Fruit fly (Drosophila melanogaster): Measurements from ENCODE around the gene CG13994.

CG13994 gene

dm6 chr2L:6084694-6085093 is 21.9 kb downstream of the CG13994 start:
- TF ChIP-seq h (GFP tag; optimal IDR thresholded peaks at IDR 0.05) (peak; percentile 9), Dfd (GFP tag; optimal IDR thresholded peaks at IDR 0.05) (no peak), Hr78 (GFP tag; optimal IDR thresholded peaks at IDR 0.05) (no peak), HLH106 (tag; optimal IDR thresholded peaks at IDR 0.05) (no peak), psq (GFP tag; optimal IDR thresholded peaks at IDR 0.05) (no peak), CrebA (GFP tag; optimal IDR thresholded peaks at IDR 0.05; ENCODE audit: borderline replicate concordance) (no peak), Mio (GFP tag; optimal IDR thresholded peaks at IDR 0.05) (no peak), ey (GFP tag; optimal IDR thresholded peaks at IDR 0.05) (no peak), Jra (GFP tag; optimal IDR thresholded peaks at IDR 0.05) (no peak), Hr83 (GFP tag; optimal IDR thresholded peaks at IDR 0.05; ENCODE audit: poor library complexity, severe bottlenecking) (peak; percentile 3), woc (GFP tag; optimal IDR thresholded peaks at IDR 0.05) (no peak), Rel (GFP tag; optimal IDR thresholded peaks at IDR 0.05) (no peak), Rel (tag; optimal IDR thresholded peaks at IDR 0.05) (peak; percentile 49)

- TF ChIP-seq sage (GFP tag; optimal IDR thresholded peaks at IDR 0.05): no peak
- no peak for TF ChIP-seq dsf (GFP tag; optimal IDR thresholded peaks at IDR 0.05; ENCODE audit: borderline replicate concordance)
- peak; percentile 49 for TF ChIP-seq OdsH (GFP tag; optimal IDR thresholded peaks at IDR 0.05)
- peak; percentile 41 for TF ChIP-seq fru (GFP tag; optimal IDR thresholded peaks at IDR 0.05)
- no peak for TF ChIP-seq lola (GFP tag; optimal IDR thresholded peaks at IDR 0.05)
- no peak for TF ChIP-seq Hr78 (GFP tag; optimal IDR thresholded peaks at IDR 0.05)
- no peak for TF ChIP-seq Myc (optimal IDR thresholded peaks at IDR 0.05)
- TF ChIP-seq Hnf4 (GFP tag; optimal IDR thresholded peaks at IDR 0.05): peak; percentile 66
- no peak for TF ChIP-seq CG32264 (GFP tag; optimal IDR thresholded peaks at IDR 0.05)
- no peak for TF ChIP-seq GATAd (GFP tag; optimal IDR thresholded peaks at IDR 0.05)
- TF ChIP-seq Rel (GFP tag; optimal IDR thresholded peaks at IDR 0.05): peak; percentile 25
- TF ChIP-seq Rel (tag; optimal IDR thresholded peaks at IDR 0.05): peak; percentile 40
- peak; percentile 42 for TF ChIP-seq CrebA (GFP tag; optimal IDR thresholded peaks at IDR 0.05; ENCODE audit: borderline replicate concordance)
- TF ChIP-seq Mio (GFP tag; optimal IDR thresholded peaks at IDR 0.05): no peak
- no peak for TF ChIP-seq dl (GFP tag; optimal IDR thresholded peaks at IDR 0.05; ENCODE audit: insufficient read depth in 1 of 2, partially characterized antibody in 2 of 2)
- TF ChIP-seq br (GFP tag; optimal IDR thresholded peaks at IDR 0.05): peak; percentile 4
- peak; percentile 51 for TF ChIP-seq h (GFP tag; optimal IDR thresholded peaks at IDR 0.05)
- no peak for TF ChIP-seq dmrt93B (GFP tag; optimal IDR thresholded peaks at IDR 0.05)
- no peak for TF ChIP-seq Dfd (GFP tag; optimal IDR thresholded peaks at IDR 0.05)
- TF ChIP-seq Abd-B (GFP tag; optimal IDR thresholded peaks at IDR 0.05): no peak
- no peak for TF ChIP-seq Vsx2 (GFP tag; optimal IDR thresholded peaks at IDR 0.05; ENCODE audit: partially characterized antibody)
- no peak for TF ChIP-seq usp (GFP tag; optimal IDR thresholded peaks at IDR 0.05)
- TF ChIP-seq woc (GFP tag; optimal IDR thresholded peaks at IDR 0.05): no peak
- TF ChIP-seq ey (GFP tag; optimal IDR thresholded peaks at IDR 0.05): no peak
- TF ChIP-seq jim (GFP tag; optimal IDR thresholded peaks at IDR 0.05): no peak
- peak; percentile 52 for TF ChIP-seq Hr83 (GFP tag; optimal IDR thresholded peaks at IDR 0.05; ENCODE audit: poor library complexity, severe bottlenecking)
- TF ChIP-seq rgr (GFP tag; optimal IDR thresholded peaks at IDR 0.05): no peak
- peak; percentile 52 for TF ChIP-seq Dif (GFP tag; optimal IDR thresholded peaks at IDR 0.05; ENCODE audit: partially characterized antibody)
- no peak for TF ChIP-seq Sp1 (GFP tag; optimal IDR thresholded peaks at IDR 0.05)
- peak; percentile 43 for TF ChIP-seq tai (GFP tag; optimal IDR thresholded peaks at IDR 0.05)
- peak; percentile 48 for TF ChIP-seq psq (GFP tag; optimal IDR thresholded peaks at IDR 0.05)
- TF ChIP-seq pan (optimal IDR thresholded peaks at IDR 0.05): no peak
- TF ChIP-seq N (GFP tag; optimal IDR thresholded peaks at IDR 0.05): no peak
- peak; percentile 27 for TF ChIP-seq brk (GFP tag; optimal IDR thresholded peaks at IDR 0.05)
- no peak for TF ChIP-seq CG9705 (GFP tag; optimal IDR thresholded peaks at IDR 0.05)
- no peak for TF ChIP-seq sv (GFP tag; optimal IDR thresholded peaks at IDR 0.05)
- no peak for TF ChIP-seq foxo (GFP tag; optimal IDR thresholded peaks at IDR 0.05)
- TF ChIP-seq HLH106 (tag; optimal IDR thresholded peaks at IDR 0.05): peak; percentile 22
- TF ChIP-seq Jra (GFP tag; optimal IDR thresholded peaks at IDR 0.05): no peak
These were observed 23.0 kb downstream of the CG13994 start for dm6 chr2L:6085733-6086317.
